Worm (Caenorhabditis elegans) whole organism, L1 larva: Measurements from ENCODE around the gene C16D9.4.

Experiments used
- C04F5.9 ChIP-seq: sonication (generic microtip); optimal IDR thresholded peaks from 2 replicates; lab custom pipeline; 2016; ENCODE audit warnings: missing genetic modification characterization, missing compliant biosample characterization
- fkh-10 ChIP-seq: sonication (generic microtip); optimal IDR thresholded peaks from 2 replicates; lab custom pipeline; 2017; ENCODE audit warnings: missing biosample characterization, missing genetic modification reagents, missing genetic modification characterization
- lin-13 ChIP-seq: fragments of 150-350 bp; optimal IDR thresholded peaks from 2 replicates; lab custom pipeline; 2014; ENCODE audit warnings: missing biosample characterization, missing genetic modification reagents, missing genetic modification characterization
- mdl-1 ChIP-seq, 2 experiments: fragments of 150-350 bp; optimal IDR thresholded peaks; 2 replicates each; lab custom pipeline; 2014 to 2017; ENCODE audit warnings: missing biosample characterization in 2 of 2, missing genetic modification characterization in 2 of 2, inconsistent platforms in 1 of 2
- pqm-1 ChIP-seq: sonication (generic microtip); optimal IDR thresholded peaks from 3 replicates; lab custom pipeline; 2017; ENCODE audit warnings: missing biosample characterization, missing genetic modification characterization
- snpc-4 ChIP-seq: fragments of 150-350 bp; optimal IDR thresholded peaks from 2 replicates; lab custom pipeline; 2014; ENCODE audit warnings: missing biosample characterization, missing genetic modification characterization
- unc-130 ChIP-seq: fragments of 150-350 bp; optimal IDR thresholded peaks from 2 replicates; lab custom pipeline; 2017; ENCODE audit warnings: missing biosample characterization, missing genetic modification characterization, inconsistent platforms

DNA sequence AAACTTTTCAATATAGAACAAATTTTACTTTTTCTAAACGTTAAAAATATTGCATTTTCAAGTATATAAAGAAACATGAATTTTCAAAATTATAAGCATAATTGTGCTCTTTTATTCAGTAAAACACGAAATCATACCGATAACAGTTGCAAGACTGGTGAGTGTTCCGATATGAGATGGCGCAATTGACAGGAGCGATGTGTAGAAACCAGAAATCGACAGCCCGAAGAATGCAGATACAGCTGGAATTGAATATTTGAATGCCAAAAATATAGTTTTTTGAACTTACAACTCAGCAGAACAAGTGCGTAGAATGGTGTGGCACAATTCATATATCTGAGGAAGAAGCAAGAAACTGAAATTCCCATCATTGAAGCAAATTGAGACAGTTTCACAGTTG lies 40.2 kb upstream of the C16D9.4 start:
- TF ChIP-seq lin-13 (GFP tag; lab: Kevin White, UChicago) (no peak), C04F5.9 (no peak), mdl-1 (tag; optimal IDR thresholded peaks at IDR 0.05; lab: Kevin White, UChicago) (no peak), fkh-10 (no peak), unc-130 (tag; lab: Kevin White, UChicago) (no peak), snpc-4 (no peak), pqm-1 (tag; lab: Kevin White, UChicago) (no peak)
